Worm (Caenorhabditis elegans): ENCODE results near the gene C52E2.5.

ce11 chrII:1820774-1821173 is 22.0 kb downstream of the C52E2.5 start, which contains the start of gene fbxa-3:
- TF ChIP-seq tbx-37 (GFP tag; conservative IDR thresholded peaks at IDR 0.05) (no peak), hnd-1 (tag; optimal IDR thresholded peaks at IDR 0.05) (no peak), ama-1 (optimal IDR thresholded peaks at IDR 0.05) (no peak), ets-7 (tag; optimal IDR thresholded peaks at IDR 0.05) (no peak)

Measured in whole organism, early embryonic.